Fruit fly (Drosophila melanogaster) S2 (cell line): Measurements from ENCODE around the gene CG3704.

Experiments used
- CG8478 ChIP-seq: fragments of >200 bp; optimal IDR thresholded peaks from 2 replicates; lab custom pipeline; 2018
- CTCF ChIP-seq, 2 experiments: fragments of >200 bp; optimal IDR thresholded peaks; 2 replicates each; lab custom pipeline; 2018

The CG3704 gene

dm6 chrX:932859-933258, 7.7 kb downstream of the CG3704 start:
- TF ChIP-seq CTCF (optimal IDR thresholded peaks at IDR 0.05; lab: Kevin White, UChicago) (no peak), CG8478 (lab: Kevin White, UChicago) (no peak)

dm6 chrX:932166-932565, 8.4 kb downstream of the CG3704 start, which contains the start of the genes CG32815 and CG3706:
TSS of gene CG32815 (plus strand) at chrX:932466.
TSS of gene CG3706 (minus strand) at chrX:932475.
- TF ChIP-seq CTCF (optimal IDR thresholded peaks at IDR 0.05; lab: Kevin White, UChicago) (no peak), CG8478 (lab: Kevin White, UChicago) (no peak)

dm6 chrX:930048-930800, 10.4 kb downstream of the CG3704 start, which contains the start of gene CG3708:
TSS of gene CG3708 (minus strand) at chrX:930098.
- TF ChIP-seq CG8478 (lab: Kevin White, UChicago): no peak
- no peak for TF ChIP-seq CTCF (optimal IDR thresholded peaks at IDR 0.05; lab: Kevin White, UChicago)

dm6 chrX:927863-928257, 12.7 kb downstream of the CG3704 start, which contains the start of the genes CG43867 and MED22:
TSS of gene CG43867 (minus strand) at chrX:927975.
TSS of gene MED22 (plus strand) at chrX:928139.
- TF ChIP-seq CTCF (optimal IDR thresholded peaks at IDR 0.05; lab: Kevin White, UChicago) (no peak), CG8478 (lab: Kevin White, UChicago) (no peak)

dm6 chrX:927209-927862, 13.3 kb downstream of the CG3704 start, which contains the start of gene Lztr1:
TSS of gene Lztr1 (minus strand) at chrX:927582.
- TF ChIP-seq CG8478 (lab: Kevin White, UChicago) (no peak), CTCF (optimal IDR thresholded peaks at IDR 0.05; lab: Kevin White, UChicago) (no peak)

dm6 chrX:921359-921758, 19.2 kb downstream of the CG3704 start:
- TF ChIP-seq CG8478 (lab: Kevin White, UChicago) (no peak), CTCF (optimal IDR thresholded peaks at IDR 0.05; lab: Kevin White, UChicago) (no peak)

- TF ChIP-seq CG8478 (lab: Kevin White, UChicago) (no peak), CTCF (optimal IDR thresholded peaks at IDR 0.05; lab: Kevin White, UChicago) (no peak)
Measured at dm6 chrX:908763-909497, 31.7 kb downstream of the CG3704 start.

dm6 chrX:900725-901345, 39.8 kb downstream of the CG3704 start:
- TF ChIP-seq CTCF (optimal IDR thresholded peaks at IDR 0.05; lab: Kevin White, UChicago) (no peak), CG8478 (lab: Kevin White, UChicago) (no peak)

dm6 chrX:899407-900050, 41.1 kb downstream of the CG3704 start:
- TF ChIP-seq CTCF (optimal IDR thresholded peaks at IDR 0.05; lab: Kevin White, UChicago) (no peak), CG8478 (lab: Kevin White, UChicago) (no peak)

- no peak for TF ChIP-seq CG8478 (lab: Kevin White, UChicago)
- no peak for TF ChIP-seq CTCF (optimal IDR thresholded peaks at IDR 0.05; lab: Kevin White, UChicago)
Measured at dm6 chrX:898367-898766, 42.2 kb downstream of the CG3704 start.

- TF ChIP-seq CG8478 (lab: Kevin White, UChicago): no peak
Measured at dm6 chrX:894182-894581, 46.4 kb downstream of the CG3704 start, which contains the start of gene CG11663. TSS of gene CG11663 (plus strand) at chrX:894482.
